Fruit fly (Drosophila melanogaster) whole organism, prepupa: ENCODE data around the gene sud1.

Source experiments
- Blimp-1 ChIP-seq: fragments of 200-800 bp; sonication (Bioruptor generic); optimal IDR thresholded peaks from 3 replicates; lab custom pipeline; 2017; ENCODE audit warnings: missing biosample characterization, missing genetic modification characterization, mild to moderate bottlenecking, moderate library complexity, missing genetic modification reagents
- CG10669 ChIP-seq: fragments of 200-800 bp; sonication (Bioruptor generic); optimal IDR thresholded peaks from 3 replicates; lab custom pipeline; 2018; ENCODE audit warnings: missing biosample characterization, mild to moderate bottlenecking, missing genetic modification characterization, moderate library complexity
- CG11902 ChIP-seq: fragments of 200-800 bp; sonication (Bioruptor generic); optimal IDR thresholded peaks from 3 replicates; lab custom pipeline; 2016; ENCODE audit warnings: missing biosample characterization, missing genetic modification characterization
- CG15336 ChIP-seq: fragments of 200-800 bp; sonication (Bioruptor generic); IDR thresholded peaks from 2 replicates; pipeline ENCODE4 v1.3.6; 2022; ENCODE audit warnings: missing biosample characterization, missing genetic modification characterization
- CG31627 ChIP-seq: fragments of 200-800 bp; sonication (Bioruptor generic); optimal IDR thresholded peaks from 3 replicates; lab custom pipeline; 2016; ENCODE audit warnings: missing biosample characterization, missing genetic modification characterization
- CG32006 ChIP-seq: fragments of 200-800 bp; sonication (Bioruptor generic); optimal IDR thresholded peaks from 3 replicates; lab custom pipeline; 2017; ENCODE audit warnings: missing biosample characterization, mild to moderate bottlenecking, missing genetic modification characterization
- CG34406 ChIP-seq: fragments of 200-800 bp; sonication (Bioruptor generic); optimal IDR thresholded peaks from 3 replicates; lab custom pipeline; 2016; ENCODE audit warnings: missing biosample characterization, missing genetic modification characterization
- CG3919 ChIP-seq: fragments of 200-800 bp; sonication (Bioruptor generic); optimal IDR thresholded peaks from 3 replicates; lab custom pipeline; 2016; ENCODE audit warnings: missing biosample characterization, missing genetic modification characterization
- CG4318 ChIP-seq: fragments of 200-800 bp; sonication (Bioruptor generic); optimal IDR thresholded peaks from 3 replicates; lab custom pipeline; 2017; ENCODE audit warnings: missing biosample characterization, mild to moderate bottlenecking, missing genetic modification characterization
- CG6163 ChIP-seq: fragments of 200-800 bp; sonication (Bioruptor generic); IDR thresholded peaks from 3 replicates; pipeline ENCODE4 v1.3.6; 2022; ENCODE audit warnings: missing biosample characterization, missing genetic modification characterization
- CG6276 ChIP-seq: fragments of 200-800 bp; sonication (Bioruptor generic); optimal IDR thresholded peaks from 2 replicates; lab custom pipeline; 2017; ENCODE audit warnings: missing biosample characterization, mild to moderate bottlenecking, missing genetic modification characterization
- CG6792 ChIP-seq: fragments of 200-800 bp; sonication (Bioruptor generic); optimal IDR thresholded peaks from 3 replicates; lab custom pipeline; 2016; ENCODE audit warnings: missing biosample characterization, missing genetic modification characterization
- CG6854 ChIP-seq: fragments of 200-800 bp; sonication (Bioruptor generic); optimal IDR thresholded peaks from 2 replicates; lab custom pipeline; 2017; ENCODE audit warnings: missing biosample characterization, mild to moderate bottlenecking, missing genetic modification characterization
- CG7368 ChIP-seq: fragments of 200-800 bp; sonication (Bioruptor generic); optimal IDR thresholded peaks from 3 replicates; lab custom pipeline; 2016; ENCODE audit warnings: missing biosample characterization, missing genetic modification characterization
- CG8119 ChIP-seq: fragments of 200-800 bp; sonication (Bioruptor generic); IDR thresholded peaks from 3 replicates; pipeline ENCODE4 v1.3.6; 2022; ENCODE audit warnings: missing biosample characterization, missing genetic modification characterization
- CG8632 ChIP-seq: fragments of 200-800 bp; sonication (Bioruptor generic); optimal IDR thresholded peaks from 3 replicates; lab custom pipeline; 2016; ENCODE audit warnings: missing biosample characterization, missing genetic modification characterization
- CG9139 ChIP-seq: fragments of 200-800 bp; sonication (Bioruptor generic); optimal IDR thresholded peaks from 3 replicates; lab custom pipeline; 2017; ENCODE audit warnings: missing biosample characterization, mild to moderate bottlenecking, missing genetic modification characterization
- Eip75B ChIP-seq: fragments of 200-800 bp; sonication (Bioruptor generic); optimal IDR thresholded peaks from 3 replicates; lab custom pipeline; 2016; ENCODE audit warnings: missing biosample characterization, missing genetic modification characterization
- Eip78C ChIP-seq: fragments of 200-800 bp; sonication (Bioruptor generic); peaks from one replicate; lab custom pipeline; 2016; ENCODE audit warnings: missing biosample characterization, missing genetic modification characterization
- Eip93F ChIP-seq: fragments of 200-800 bp; sonication (Bioruptor generic); optimal IDR thresholded peaks from 2 replicates; lab custom pipeline; 2016; ENCODE audit warnings: missing biosample characterization, mild to moderate bottlenecking, missing genetic modification characterization
- Ets21C ChIP-seq: fragments of 200-800 bp; sonication (Bioruptor generic); optimal IDR thresholded peaks from 3 replicates; lab custom pipeline; 2016; ENCODE audit warnings: missing biosample characterization, missing genetic modification characterization
- Ets96B ChIP-seq: fragments of 200-800 bp; optimal IDR thresholded peaks from 2 replicates; lab custom pipeline; 2019; ENCODE audit warnings: missing biosample characterization, mild to moderate bottlenecking, missing genetic modification characterization, moderate library complexity
- Gug ChIP-seq: fragments of 200-800 bp; sonication (Bioruptor generic); IDR thresholded peaks from 2 replicates; pipeline ENCODE4 v1.3.6; 2022; ENCODE audit warnings: missing biosample characterization, missing genetic modification characterization
- Hr38 ChIP-seq: sonication (Bioruptor generic); optimal IDR thresholded peaks from 2 replicates; lab custom pipeline; 2016; ENCODE audit warnings: missing biosample characterization, missing genetic modification characterization
- Hr39 ChIP-seq: fragments of 200-800 bp; sonication (Bioruptor generic); optimal IDR thresholded peaks from 2 replicates; lab custom pipeline; 2016; ENCODE audit warnings: missing biosample characterization, missing genetic modification characterization
- Lpt ChIP-seq: fragments of 200-800 bp; sonication (Bioruptor generic); optimal IDR thresholded peaks from 3 replicates; lab custom pipeline; 2016; ENCODE audit warnings: missing biosample characterization, missing genetic modification characterization
- Met ChIP-seq: fragments of 200-800 bp; sonication (Bioruptor generic); optimal IDR thresholded peaks from 3 replicates; lab custom pipeline; 2016; ENCODE audit warnings: missing biosample characterization, missing genetic modification characterization
- OdsH ChIP-seq: fragments of 200-800 bp; sonication (Bioruptor generic); optimal IDR thresholded peaks from 3 replicates; lab custom pipeline; 2016; ENCODE audit warnings: missing biosample characterization, missing genetic modification characterization
- Smox ChIP-seq: fragments of 200-800 bp; sonication (Bioruptor generic); optimal IDR thresholded peaks from 3 replicates; lab custom pipeline; 2016; ENCODE audit warnings: missing biosample characterization, missing genetic modification characterization
- Sox102F ChIP-seq: fragments of 200-800 bp; sonication (Bioruptor generic); optimal IDR thresholded peaks from 2 replicates; lab custom pipeline; 2016; ENCODE audit warnings: missing biosample characterization, mild to moderate bottlenecking, missing genetic modification characterization
- Sox14 ChIP-seq: fragments of 200-800 bp; sonication (Bioruptor generic); optimal IDR thresholded peaks from 3 replicates; lab custom pipeline; 2016; ENCODE audit warnings: missing biosample characterization, missing genetic modification characterization
- achi ChIP-seq: fragments of 200-800 bp; sonication (Bioruptor generic); optimal IDR thresholded peaks from 3 replicates; lab custom pipeline; 2016; ENCODE audit warnings: missing biosample characterization, missing genetic modification characterization
- acj6 ChIP-seq: fragments of 200-800 bp; sonication (Bioruptor generic); optimal IDR thresholded peaks from 3 replicates; lab custom pipeline; 2016; ENCODE audit warnings: missing biosample characterization, missing genetic modification characterization
- cyc ChIP-seq: fragments of 200-800 bp; sonication (Bioruptor generic); optimal IDR thresholded peaks from 3 replicates; lab custom pipeline; 2016; ENCODE audit warnings: missing biosample characterization, missing genetic modification characterization
- dac ChIP-seq: fragments of 200-800 bp; sonication (Bioruptor generic); optimal IDR thresholded peaks from 2 replicates; lab custom pipeline; 2017; ENCODE audit warnings: missing biosample characterization, mild to moderate bottlenecking, missing genetic modification characterization
- dsx ChIP-seq: fragments of 200-800 bp; optimal IDR thresholded peaks from 3 replicates; lab custom pipeline; 2019; ENCODE audit warnings: missing biosample characterization, mild to moderate bottlenecking, missing genetic modification characterization, moderate library complexity; ENCODE audit not compliant: poor library complexity, severe bottlenecking
- eg ChIP-seq: fragments of 200-800 bp; sonication (Bioruptor generic); IDR thresholded peaks from 3 replicates; pipeline ENCODE4 v1.3.6; 2022; ENCODE audit warnings: missing biosample characterization, missing genetic modification characterization
- esn ChIP-seq: fragments of 200-800 bp; sonication (Bioruptor generic); optimal IDR thresholded peaks from 2 replicates; lab custom pipeline; 2016; ENCODE audit warnings: missing biosample characterization, mild to moderate bottlenecking, missing genetic modification characterization, moderate library complexity
- fd85E ChIP-seq: fragments of 200-800 bp; sonication (Bioruptor generic); optimal IDR thresholded peaks from 3 replicates; lab custom pipeline; 2016; ENCODE audit warnings: missing biosample characterization, missing genetic modification characterization
- fkh ChIP-seq: fragments of 200-800 bp; sonication (Bioruptor generic); optimal IDR thresholded peaks from 3 replicates; lab custom pipeline; 2017; ENCODE audit warnings: missing biosample characterization, mild to moderate bottlenecking, missing genetic modification characterization, moderate library complexity
- lz ChIP-seq: fragments of 200-800 bp; sonication (Bioruptor generic); optimal IDR thresholded peaks from 3 replicates; lab custom pipeline; 2016; ENCODE audit warnings: missing biosample characterization, missing genetic modification characterization
- spab ChIP-seq: fragments of 200-800 bp; sonication (Bioruptor generic); optimal IDR thresholded peaks from 2 replicates; lab custom pipeline; 2017; ENCODE audit warnings: missing biosample characterization, mild to moderate bottlenecking, missing genetic modification characterization, missing genetic modification reagents
- svp ChIP-seq: fragments of 200-800 bp; sonication (Bioruptor generic); peaks from one replicate; lab custom pipeline; 2016; ENCODE audit warnings: missing biosample characterization, missing genetic modification characterization
- topi ChIP-seq: fragments of 200-800 bp; sonication (Bioruptor generic); optimal IDR thresholded peaks from 3 replicates; lab custom pipeline; 2016; ENCODE audit warnings: missing biosample characterization, missing genetic modification characterization

sud1 gene

DNA sequence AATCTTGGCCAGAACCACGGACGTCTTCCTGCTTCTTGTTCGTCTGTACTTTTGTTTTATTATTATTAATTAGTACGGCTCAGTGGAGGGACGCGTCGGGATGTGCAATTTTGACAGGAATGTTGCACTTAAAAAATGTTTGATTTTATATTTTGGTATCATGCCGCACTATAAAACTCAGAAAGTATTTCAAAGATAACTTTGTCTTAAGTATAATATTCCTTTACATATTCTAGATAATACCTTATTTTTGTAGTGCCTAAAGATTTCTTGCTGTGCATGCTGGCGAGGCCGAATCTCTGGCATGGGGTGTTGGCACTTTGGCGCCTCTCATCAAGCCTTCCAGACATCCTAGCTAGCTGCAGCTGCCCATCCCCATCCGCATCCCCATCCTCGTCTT lies 35.5 kb upstream of the sud1 start (continued):
- TF ChIP-seq acj6 (GFP tag; lab: Kevin White, UChicago) (no peak), eg (GFP tag; lab: Robert Waterston, UW) (no peak), OdsH (no peak), CG34406 (no peak), CG11902 (GFP tag; lab: Kevin White, UChicago) (no peak), Hr39 (no peak), cyc (no peak), spab (GFP tag; lab: Kevin White, UChicago) (peak; percentile 67), CG8632 (no peak), CG6276 (GFP tag; lab: Kevin White, UChicago) (no peak), dac (GFP tag; lab: Kevin White, UChicago) (no peak), Gug (GFP tag; lab: Robert Waterston, UW) (no peak), CG9139 (GFP tag; lab: Kevin White, UChicago) (no peak), CG7368 (GFP tag; lab: Kevin White, UChicago) (no peak), CG31627 (GFP tag; lab: Kevin White, UChicago) (no peak), Blimp-1 (no peak), Eip93F (no peak)

DNA sequence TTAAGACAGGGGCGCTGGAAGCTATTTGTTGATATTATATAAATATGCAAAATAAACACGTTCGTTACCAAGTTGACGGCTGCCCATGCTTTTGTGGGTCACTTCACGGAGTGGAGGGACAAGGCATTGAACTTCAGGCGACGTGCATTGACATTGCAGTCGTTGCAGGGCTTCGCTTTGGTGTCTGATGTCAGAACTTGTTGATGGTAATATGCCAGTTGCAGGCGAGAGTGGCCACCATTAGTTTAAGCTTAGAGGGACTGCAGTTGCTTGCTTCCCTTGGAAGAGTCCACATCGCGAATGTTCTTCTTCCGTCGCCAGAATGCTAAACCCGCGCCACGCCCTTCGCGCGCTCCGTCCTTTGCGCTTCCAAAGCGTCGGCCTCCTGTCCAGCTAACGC lies 29.7 kb upstream of the sud1 start, which contains the start of gene mah:
Gene mah, plus strand, starts transcription at position 301 of the 400 bp plus-strand sequence.
- TF ChIP-seq svp (peak; percentile 2), esn (GFP tag; lab: Kevin White, UChicago) (no peak)
- TF ChIP-seq, all 60 proteins: peak for 1

- TF ChIP-seq Sox102F (GFP tag; lab: Kevin White, UChicago) (no peak), lz (GFP tag; lab: Kevin White, UChicago) (peak; percentile 54), Eip93F (no peak), CG11902 (GFP tag; lab: Kevin White, UChicago) (no peak), fkh (no peak), CG31627 (GFP tag; lab: Kevin White, UChicago) (peak; percentile 31), svp (peak; percentile 88), CG6163 (no peak), Eip78C (GFP tag; lab: Kevin White, UChicago) (peak; percentile 80), Sox14 (GFP tag; lab: Kevin White, UChicago) (peak; percentile 42), fd85E (no peak), Hr38 (GFP tag; lab: Kevin White, UChicago) (no peak), CG10669 (GFP tag; lab: Kevin White, UChicago) (no peak), CG32006 (GFP tag; lab: Kevin White, UChicago) (no peak), CG8119 (no peak), Eip75B (no peak), CG3919 (GFP tag; lab: Kevin White, UChicago) (no peak), Smox (GFP tag; lab: Kevin White, UChicago) (no peak), Ets96B (tag; lab: Kevin White, UChicago) (peak; percentile 22), topi (GFP tag; lab: Kevin White, UChicago) (peak; percentile 42), Gug (GFP tag; lab: Robert Waterston, UW) (no peak), esn (GFP tag; lab: Kevin White, UChicago) (peak; percentile 66), Lpt (GFP tag; lab: Kevin White, UChicago) (no peak)
Observed at dm6 chr3R:24944920-24945853, 27.5 kb upstream of the sud1 start, which contains the start of the genes ssh and Nmnat. Gene ssh, minus strand, starts transcription at chr3R:24944956. Gene Nmnat, plus strand, starts transcription at chr3R:24945237.

dm6 chr3R:24938049-24938448 lies 20.4 kb upstream of the sud1 start, which contains the start of gene Osbp:
Gene Osbp, minus strand, starts transcription at chr3R:24938222.
- TF ChIP-seq CG4318 (GFP tag; lab: Kevin White, UChicago) (no peak), CG6854 (no peak), Ets21C (GFP tag; lab: Kevin White, UChicago) (no peak), CG32006 (GFP tag; lab: Kevin White, UChicago) (no peak), dsx (GFP tag; lab: Kevin White, UChicago) (no peak), Gug (GFP tag; lab: Robert Waterston, UW) (no peak), dac (GFP tag; lab: Kevin White, UChicago) (no peak), Eip78C (GFP tag; lab: Kevin White, UChicago) (peak; percentile 60), CG31627 (GFP tag; lab: Kevin White, UChicago) (no peak), achi (no peak), spab (GFP tag; lab: Kevin White, UChicago) (no peak), CG6792 (GFP tag; lab: Kevin White, UChicago) (no peak), esn (GFP tag; lab: Kevin White, UChicago) (peak; percentile 4), Lpt (GFP tag; lab: Kevin White, UChicago) (no peak), topi (GFP tag; lab: Kevin White, UChicago) (no peak), CG10669 (GFP tag; lab: Kevin White, UChicago) (no peak), eg (GFP tag; lab: Robert Waterston, UW) (no peak), Blimp-1 (no peak), CG9139 (GFP tag; lab: Kevin White, UChicago) (no peak), Met (GFP tag; lab: Kevin White, UChicago) (no peak), CG15336 (GFP tag; lab: Robert Waterston, UW) (no peak)
